Fruit fly (Drosophila melanogaster): ENCODE results near the gene Ogg1.

Gene Ogg1

dm6 chrX:8681822-8682632 is 8.1 kb upstream of the Ogg1 start (continued):
- TF ChIP-seq otp (GFP tag; IDR thresholded peaks at IDR 0.05) (no peak), CG32532 (GFP tag; IDR thresholded peaks at IDR 0.05) (no peak), lab (GFP tag; optimal IDR thresholded peaks at IDR 0.05) (no peak), cad (GFP tag; optimal IDR thresholded peaks at IDR 0.05) (no peak), ftz-f1 (GFP tag; optimal IDR thresholded peaks at IDR 0.05) (peak; percentile 35), Atf6 (GFP tag; IDR thresholded peaks at IDR 0.05) (0 out of 2 replicates have a peak, but pooled peaks have one; percentile 20), CG17802 (tag; optimal IDR thresholded peaks at IDR 0.05) (no peak), Spps (tag; optimal IDR thresholded peaks at IDR 0.05) (no peak), CG15011 (GFP tag; optimal IDR thresholded peaks at IDR 0.05) (no peak), gcm (GFP tag; optimal IDR thresholded peaks at IDR 0.05) (no peak), chinmo (GFP tag; IDR thresholded peaks at IDR 0.05; ENCODE audit: partially characterized antibody) (0 out of 4 replicates have a peak, but pooled peaks have one; percentile 54), CG42726 (GFP tag; IDR thresholded peaks at IDR 0.05; ENCODE audit: partially characterized antibody) (no peak), YL-1 (GFP tag; optimal IDR thresholded peaks at IDR 0.05) (no peak), CG15073 (GFP tag; optimal IDR thresholded peaks at IDR 0.05) (no peak), CG6254 (GFP tag; optimal IDR thresholded peaks at IDR 0.05) (peak; percentile 91), pros (GFP tag; optimal IDR thresholded peaks at IDR 0.05) (peak; percentile 46), CG14667 (GFP tag; IDR thresholded peaks at IDR 0.05) (no peak), sd (tag; optimal IDR thresholded peaks at IDR 0.05) (no peak), CG1832 (GFP tag; optimal IDR thresholded peaks at IDR 0.05) (no peak), Chrac-16 (GFP tag; optimal IDR thresholded peaks at IDR 0.05) (no peak), CG14014 (GFP tag; IDR thresholded peaks at IDR 0.05) (no peak), CG18262 (tag; optimal IDR thresholded peaks at IDR 0.05) (no peak), pum (GFP tag; optimal IDR thresholded peaks at IDR 0.05) (no peak), CG32772 (GFP tag; IDR thresholded peaks at IDR 0.05) (0 out of 2 replicates have a peak, but pooled peaks have one; percentile 28), insv (GFP tag; optimal IDR thresholded peaks at IDR 0.05) (no peak), phol (tag; optimal IDR thresholded peaks at IDR 0.05) (no peak), CG10431 (GFP tag; optimal IDR thresholded peaks at IDR 0.05) (no peak), Vsx1 (GFP tag; optimal IDR thresholded peaks at IDR 0.05) (no peak), tx (GFP tag; optimal IDR thresholded peaks at IDR 0.05) (no peak), CG9215 (GFP tag; IDR thresholded peaks at IDR 0.05) (no peak), CG7987 (GFP tag; optimal IDR thresholded peaks at IDR 0.05) (peak; percentile 33), CG12155 (GFP tag; optimal IDR thresholded peaks at IDR 0.05) (no peak), dpn (GFP tag; optimal IDR thresholded peaks at IDR 0.05) (no peak), Gsc (GFP tag; IDR thresholded peaks at IDR 0.05) (no peak), NFAT (GFP tag; IDR thresholded peaks at IDR 0.05) (no peak), Trl (optimal IDR thresholded peaks at IDR 0.05) (peak; percentile 50 to 79), Trl (GFP tag; optimal IDR thresholded peaks at IDR 0.05) (no peak), h (optimal IDR thresholded peaks at IDR 0.05) (no peak), CG30403 (GFP tag; optimal IDR thresholded peaks at IDR 0.05) (no peak), CG16779 (GFP tag; IDR thresholded peaks at IDR 0.05) (no peak), crp (GFP tag; optimal IDR thresholded peaks at IDR 0.05) (peak in 1 of 2 experiments; percentile 13), caup (GFP tag; optimal IDR thresholded peaks at IDR 0.05; ENCODE audit: severe bottlenecking) (no peak), CG1529 (GFP tag; optimal IDR thresholded peaks at IDR 0.05) (no peak), Xbp1 (GFP tag; optimal IDR thresholded peaks at IDR 0.05) (no peak), lilli (GFP tag; optimal IDR thresholded peaks at IDR 0.05) (peak; percentile 13), Ets65A (GFP tag) (no peak), CG7839 (tag; optimal IDR thresholded peaks at IDR 0.05) (no peak), CG2129 (GFP tag; IDR thresholded peaks at IDR 0.05; ENCODE audit: partially characterized antibody) (no peak), Bteb2 (GFP tag; optimal IDR thresholded peaks at IDR 0.05) (no peak), Taf1 (GFP tag; IDR thresholded peaks at IDR 0.05) (no peak)
